Fruit fly (Drosophila melanogaster) whole organism, embryonic: ENCODE measurements around the gene CG4364.

ENCODE experiments used
- ATbp ChIP-seq: fragments of 200-800 bp; sonication (Bioruptor generic); optimal IDR thresholded peaks from 2 replicates; lab custom pipeline; 2017; ENCODE audit warnings: missing biosample characterization, mild to moderate bottlenecking, missing genetic modification characterization, missing genetic modification reagents
- Aef1 ChIP-seq: fragments of 200-800 bp; sonication (Bioruptor generic); IDR thresholded peaks from 3 replicates; pipeline ENCODE4 v1.3.6; 2022; ENCODE audit warnings: missing biosample characterization, missing genetic modification characterization
- Awh ChIP-seq: fragments of 200-800 bp; sonication (Bioruptor generic); IDR thresholded peaks from 2 replicates; pipeline ENCODE4, ENCODE4 v1.3.6; 2022; ENCODE audit warnings: missing biosample characterization, missing genetic modification characterization
- CG11085 ChIP-seq: fragments of 200-800 bp; sonication (Bioruptor generic); IDR thresholded peaks from 2 replicates; pipeline ENCODE4 v1.3.6; 2022; ENCODE audit warnings: missing biosample characterization, missing genetic modification characterization
- CG12236 ChIP-seq: fragments of 200-800 bp; sonication (Bioruptor generic); optimal IDR thresholded peaks from 2 replicates; lab custom pipeline; 2016; ENCODE audit warnings: missing biosample characterization, missing genetic modification characterization
- CG13775 ChIP-seq: fragments of 200-800 bp; sonication (Bioruptor generic); optimal IDR thresholded peaks from 3 replicates; lab custom pipeline; 2017; ENCODE audit warnings: missing biosample characterization, mild to moderate bottlenecking, missing genetic modification characterization
- CG14965 ChIP-seq: fragments of 200-800 bp; sonication (Bioruptor generic); optimal IDR thresholded peaks from 2 replicates; lab custom pipeline; 2016; ENCODE audit warnings: missing biosample characterization, missing genetic modification characterization, borderline replicate concordance
- CG15011 ChIP-seq: fragments of 200-800 bp; sonication (Bioruptor generic); optimal IDR thresholded peaks from 3 replicates; lab custom pipeline; 2018; ENCODE audit warnings: missing biosample characterization, mild to moderate bottlenecking, missing genetic modification characterization
- CG15269 ChIP-seq: fragments of 200-800 bp; sonication (Bioruptor generic); optimal IDR thresholded peaks from 2 replicates; lab custom pipeline; 2018; ENCODE audit warnings: missing biosample characterization, mild to moderate bottlenecking, missing genetic modification characterization, moderate library complexity
- CG17568 ChIP-seq: fragments of 200-800 bp; sonication (Bioruptor generic); optimal IDR thresholded peaks from 2 replicates; lab custom pipeline; 2018; ENCODE audit warnings: missing biosample characterization, mild to moderate bottlenecking, missing genetic modification characterization, moderate library complexity
- CG18476 ChIP-seq: fragments of 200-800 bp; sonication (Bioruptor generic); optimal IDR thresholded peaks from 2 replicates; lab custom pipeline; 2016; ENCODE audit warnings: missing biosample characterization, mild to moderate bottlenecking, missing genetic modification characterization
- CG32532 ChIP-seq: fragments of 200-800 bp; sonication (Bioruptor generic); IDR thresholded peaks from 2 replicates; pipeline ENCODE4 v1.3.6; 2022; ENCODE audit warnings: missing biosample characterization, missing genetic modification characterization
- CG34422 ChIP-seq: fragments of 200-800 bp; sonication (Bioruptor generic); IDR thresholded peaks from 3 replicates; pipeline ENCODE4 v1.3.6; 2022; ENCODE audit warnings: missing biosample characterization, missing genetic modification characterization
- CG4820 ChIP-seq: fragments of 200-800 bp; sonication (Bioruptor generic); optimal IDR thresholded peaks from 3 replicates; lab custom pipeline; 2016; ENCODE audit warnings: missing biosample characterization, missing genetic modification characterization
- CG7556 ChIP-seq: fragments of 200-800 bp; sonication (Bioruptor generic); optimal IDR thresholded peaks from 2 replicates; lab custom pipeline; 2017; ENCODE audit warnings: missing biosample characterization, mild to moderate bottlenecking, missing genetic modification characterization
- CG7786 ChIP-seq: fragments of 200-800 bp; sonication (Bioruptor generic); optimal IDR thresholded peaks from 2 replicates; lab custom pipeline; 2016; ENCODE audit warnings: missing biosample characterization, missing genetic modification characterization
- CG8359 ChIP-seq: fragments of 200-800 bp; sonication (Bioruptor generic); optimal IDR thresholded peaks from 2 replicates; lab custom pipeline; 2017; ENCODE audit warnings: missing biosample characterization, mild to moderate bottlenecking, missing genetic modification characterization, borderline replicate concordance
- CG9215 ChIP-seq: fragments of 200-800 bp; sonication (Bioruptor generic); IDR thresholded peaks from 2 replicates; pipeline ENCODE4 v1.3.6; 2022; ENCODE audit warnings: missing biosample characterization, missing genetic modification characterization
- CG9817 ChIP-seq: fragments of 200-800 bp; sonication (Bioruptor generic); optimal IDR thresholded peaks from 2 replicates; lab custom pipeline; 2018; ENCODE audit warnings: missing biosample characterization, mild to moderate bottlenecking, missing genetic modification characterization, moderate library complexity
- CG9876 ChIP-seq: fragments of 200-800 bp; sonication (Bioruptor generic); optimal IDR thresholded peaks from 2 replicates; lab custom pipeline; 2016; ENCODE audit warnings: missing biosample characterization, missing genetic modification characterization
- Dbx ChIP-seq: fragments of 200-800 bp; sonication (Bioruptor generic); IDR thresholded peaks from 3 replicates; pipeline ENCODE4 v1.3.6; 2022; ENCODE audit warnings: missing biosample characterization, missing genetic modification characterization
- HLH54F ChIP-seq: fragments of 200-800 bp; sonication (Bioruptor generic); optimal IDR thresholded peaks from 3 replicates; lab custom pipeline; 2016; ENCODE audit warnings: missing biosample characterization, missing genetic modification characterization
- Hand ChIP-seq: fragments of 200-800 bp; sonication (Bioruptor generic); optimal IDR thresholded peaks from 2 replicates; lab custom pipeline; 2017; ENCODE audit warnings: mild to moderate bottlenecking, missing biosample characterization, missing genetic modification reagents, missing genetic modification characterization
- NK7.1 ChIP-seq: fragments of 200-800 bp; sonication (Bioruptor generic); optimal IDR thresholded peaks from 3 replicates; lab custom pipeline; 2016; ENCODE audit warnings: missing biosample characterization, missing genetic modification characterization
- Neu2 ChIP-seq: fragments of 200-800 bp; sonication (Bioruptor generic); optimal IDR thresholded peaks from 3 replicates; lab custom pipeline; 2016; ENCODE audit warnings: missing biosample characterization, missing genetic modification characterization, borderline replicate concordance
- Nf-YC ChIP-seq: fragments of 200-800 bp; optimal IDR thresholded peaks from 3 replicates; lab custom pipeline; 2019; ENCODE audit warnings: missing biosample characterization, mild to moderate bottlenecking, missing genetic modification characterization, moderate library complexity
- Oaz ChIP-seq: fragments of 200-800 bp; sonication (Bioruptor generic); IDR thresholded peaks from 2 replicates; pipeline ENCODE4 v1.3.6; 2022; ENCODE audit warnings: missing biosample characterization, missing genetic modification characterization
- Rfx ChIP-seq: fragments of 200-800 bp; sonication (Bioruptor generic); IDR thresholded peaks from 2 replicates; pipeline ENCODE4 v1.3.6; 2022; ENCODE audit warnings: missing biosample characterization, missing genetic modification characterization
- Side ChIP-seq: fragments of 200-800 bp; sonication (Bioruptor generic); optimal IDR thresholded peaks from 2 replicates; lab custom pipeline; 2016; ENCODE audit warnings: missing biosample characterization, missing genetic modification characterization
- Sin3A ChIP-seq: fragments of >200 bp; optimal IDR thresholded peaks from 2 replicates; lab custom pipeline; 2018
- Xrp1 ChIP-seq: fragments of 200-800 bp; sonication (Bioruptor generic); IDR thresholded peaks from 2 replicates; pipeline ENCODE4 v1.3.6; 2022; ENCODE audit warnings: missing biosample characterization, missing genetic modification characterization
- al ChIP-seq: fragments of 200-800 bp; sonication (Bioruptor generic); IDR thresholded peaks from 2 replicates; pipeline ENCODE4 v1.3.6; 2022; ENCODE audit warnings: missing biosample characterization, missing genetic modification characterization
- bigmax ChIP-seq: fragments of 200-800 bp; sonication (Bioruptor generic); optimal IDR thresholded peaks from 2 replicates; lab custom pipeline; 2018; ENCODE audit warnings: missing biosample characterization, mild to moderate bottlenecking, missing genetic modification characterization
- cas ChIP-seq: fragments of 200-800 bp; sonication (Bioruptor generic); IDR thresholded peaks from 2 replicates; pipeline ENCODE4 v1.3.6; 2022; ENCODE audit warnings: missing biosample characterization, missing genetic modification characterization
- cato ChIP-seq: fragments of 200-800 bp; sonication (Bioruptor generic); optimal IDR thresholded peaks from 2 replicates; lab custom pipeline; 2016; ENCODE audit warnings: missing biosample characterization, missing genetic modification characterization, borderline replicate concordance
- en ChIP-seq: fragments of 200-800 bp; sonication (Bioruptor generic); optimal IDR thresholded peaks from 2 replicates; lab custom pipeline; 2016; ENCODE audit warnings: missing biosample characterization, missing genetic modification characterization
- gro ChIP-seq: fragments of 200-800 bp; sonication (Bioruptor generic); optimal IDR thresholded peaks from 2 replicates; lab custom pipeline; 2016; ENCODE audit warnings: missing biosample characterization, missing genetic modification characterization
- luna ChIP-seq: fragments of 200-800 bp; sonication (Bioruptor generic); optimal IDR thresholded peaks from 2 replicates; lab custom pipeline; 2016; ENCODE audit warnings: missing biosample characterization, missing genetic modification characterization
- nom ChIP-seq: fragments of 200-800 bp; sonication (Bioruptor generic); optimal IDR thresholded peaks from 2 replicates; lab custom pipeline; 2017; ENCODE audit warnings: missing biosample characterization, missing genetic modification characterization, mild to moderate bottlenecking, moderate library complexity, missing genetic modification reagents
- pho ChIP-seq: fragments of 200-800 bp; sonication (Bioruptor generic); optimal IDR thresholded peaks from 2 replicates; lab custom pipeline; 2016; ENCODE audit warnings: missing biosample characterization, missing genetic modification characterization
- psq ChIP-seq: fragments of 200-800 bp; sonication (Bioruptor generic); optimal IDR thresholded peaks from 2 replicates; lab custom pipeline; 2017; ENCODE audit warnings: missing biosample characterization, missing genetic modification characterization
- ranshi ChIP-seq: fragments of 200-800 bp; sonication (Bioruptor generic); IDR thresholded peaks from 2 replicates; pipeline ENCODE4 v1.3.6; 2022; ENCODE audit warnings: missing biosample characterization, missing genetic modification characterization
- stc ChIP-seq: fragments of 200-800 bp; sonication (Bioruptor generic); IDR thresholded peaks from 2 replicates; pipeline ENCODE4 v1.3.6; 2022; ENCODE audit warnings: missing biosample characterization, missing genetic modification characterization
- stwl ChIP-seq: fragments of 200-800 bp; sonication (Bioruptor generic); optimal IDR thresholded peaks from 3 replicates; lab custom pipeline; 2018; ENCODE audit warnings: missing biosample characterization, mild to moderate bottlenecking, missing genetic modification characterization, moderate library complexity
- tio ChIP-seq: fragments of 200-800 bp; sonication (Bioruptor generic); optimal IDR thresholded peaks from 2 replicates; lab custom pipeline; 2017; ENCODE audit warnings: missing biosample characterization, missing genetic modification characterization, inconsistent platforms
- tll ChIP-seq, 2 experiments: fragments of 200-800 bp in 1 of 2; fragments of >200 bp in 1 of 2; sonication (Bioruptor generic) in 1 of 2; optimal IDR thresholded peaks; 2 replicates each; lab custom pipeline; 2017 to 2019; ENCODE audit warnings: missing biosample characterization in 2 of 2, missing genetic modification characterization in 2 of 2, mild to moderate bottlenecking in 1 of 2, moderate library complexity in 1 of 2
- trh ChIP-seq: fragments of 200-800 bp; sonication (Bioruptor generic); optimal IDR thresholded peaks from 2 replicates; lab custom pipeline; 2016; ENCODE audit warnings: missing biosample characterization, missing genetic modification characterization
- unc-4 ChIP-seq: fragments of 200-800 bp; sonication (Bioruptor generic); IDR thresholded peaks from 2 replicates; pipeline ENCODE4 v1.3.6; 2022; ENCODE audit warnings: missing biosample characterization, missing genetic modification characterization; ENCODE audit not compliant: partially characterized antibody
- unpg ChIP-seq: fragments of 200-800 bp; sonication (Bioruptor generic); optimal IDR thresholded peaks from 3 replicates; lab custom pipeline; 2018; ENCODE audit warnings: missing biosample characterization, mild to moderate bottlenecking, missing genetic modification characterization, moderate library complexity

Gene CG4364

DNA sequence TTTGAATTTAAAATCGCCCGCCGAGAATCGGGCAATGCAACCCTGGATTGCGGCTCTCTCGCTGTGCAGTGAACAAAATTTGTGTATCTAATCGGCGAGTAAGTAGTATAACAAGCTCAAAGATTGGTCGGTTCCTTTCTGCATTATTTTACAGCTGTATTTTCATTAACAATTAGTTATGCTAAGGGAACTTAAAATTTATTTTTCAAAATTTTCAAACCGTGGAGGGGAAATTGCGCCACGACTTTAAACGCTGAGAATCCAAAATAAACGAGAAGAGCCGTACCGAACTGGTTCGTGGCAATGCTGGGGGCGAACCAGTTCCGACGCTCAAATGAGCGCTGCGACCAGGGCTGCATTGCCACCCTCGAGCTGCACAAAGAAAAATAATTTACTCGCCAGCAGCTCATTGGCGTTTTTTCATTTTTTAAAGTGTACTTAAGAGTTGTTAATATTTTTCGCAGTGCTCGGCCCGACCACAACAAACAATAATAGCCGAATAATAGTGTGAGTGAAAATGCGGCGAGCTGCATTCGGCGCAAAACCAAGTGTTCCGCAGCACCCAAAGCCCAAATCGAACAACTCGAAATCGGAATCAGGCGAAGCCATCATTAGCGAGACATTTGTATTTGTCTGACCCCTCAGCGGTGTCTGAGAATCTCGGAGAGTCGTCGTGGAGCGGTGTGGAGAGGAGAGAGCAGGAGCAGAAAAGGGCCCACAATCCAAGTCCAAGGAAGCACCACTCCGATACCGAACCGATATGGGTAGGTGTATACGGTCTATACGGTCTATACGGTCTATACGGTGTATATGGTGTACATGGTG is 47.1 kb upstream of the CG4364 start, which contains the start of gene zf30C (continued):
- TF ChIP-seq CG13775, result peak; percentile 89
- TF ChIP-seq Hand (GFP tag; lab: Kevin White, UChicago), result peak; percentile 32
- peak; percentile 82 for TF ChIP-seq al (GFP tag; lab: Robert Waterston, UW)
- no peak for TF ChIP-seq tll (GFP tag; optimal IDR thresholded peaks at IDR 0.05; lab: Kevin White, UChicago)
- peak; percentile 85 for TF ChIP-seq CG9876 (GFP tag; lab: Kevin White, UChicago)
- peak; percentile 69 for TF ChIP-seq Nf-YC (tag; lab: Kevin White, UChicago)
- TF ChIP-seq CG32532, result peak; percentile 91
- peak; percentile 78 for TF ChIP-seq Sin3A (lab: Kevin White, UChicago)
- TF ChIP-seq CG11085 (GFP tag; lab: Robert Waterston, UW), result peak; percentile 81
- peak; percentile 38 for TF ChIP-seq CG8359
- TF ChIP-seq ranshi (GFP tag; lab: Robert Waterston, UW), result peak; percentile 84
- TF ChIP-seq Dbx (GFP tag; lab: Robert Waterston, UW), result peak; percentile 89
- peak; percentile 58 for TF ChIP-seq stwl (tag; lab: Kevin White, UChicago)
- TF ChIP-seq trh, result peak; percentile 66
- TF ChIP-seq bigmax, result peak; percentile 30
- TF ChIP-seq unc-4, result peak; percentile 41
- TF ChIP-seq gro (GFP tag; lab: Kevin White, UChicago), result peak; percentile 75
- TF ChIP-seq CG12236, result peak; percentile 60
- TF ChIP-seq CG14965 (GFP tag; lab: Kevin White, UChicago), result peak; percentile 31
- no peak; the same call in 1 of the 2 replicates for TF ChIP-seq Awh
- TF ChIP-seq psq (GFP tag; lab: Kevin White, UChicago), result peak; percentile 43
- TF ChIP-seq Aef1 (GFP tag; lab: Robert Waterston, UW), result peak; percentile 87
- TF ChIP-seq NK7.1 (GFP tag; lab: Kevin White, UChicago), result peak; percentile 85
- TF ChIP-seq Side (GFP tag; lab: Kevin White, UChicago), result peak; percentile 91
- TF ChIP-seq Xrp1, result peak; percentile 76
- peak; percentile 74 for TF ChIP-seq en
- peak; percentile 77 for TF ChIP-seq CG15269
- peak; percentile 71 for TF ChIP-seq CG7556 (GFP tag; lab: Kevin White, UChicago)
- peak; percentile 74 for TF ChIP-seq Neu2 (GFP tag; lab: Kevin White, UChicago)
- TF ChIP-seq luna (GFP tag; lab: Kevin White, UChicago), result peak; percentile 87
- peak; percentile 93 for TF ChIP-seq HLH54F (GFP tag; lab: Kevin White, UChicago)
- peak; percentile 26 for TF ChIP-seq CG15011 (GFP tag; lab: Kevin White, UChicago)
- TF ChIP-seq cas (GFP tag; lab: Robert Waterston, UW), result peak; percentile 89
- peak; percentile 47 for TF ChIP-seq CG18476 (GFP tag; lab: Kevin White, UChicago)
- TF ChIP-seq Oaz (GFP tag; lab: Robert Waterston, UW), result peak; percentile 63
- peak; percentile 93 for TF ChIP-seq Rfx
- TF ChIP-seq CG9817 (tag; lab: Kevin White, UChicago), result peak; percentile 85
- peak; percentile 8 for TF ChIP-seq nom (GFP tag; lab: Kevin White, UChicago)
- no peak for TF ChIP-seq tio
- peak; percentile 87 for TF ChIP-seq CG4820 (GFP tag; lab: Kevin White, UChicago)
- TF ChIP-seq unpg, result peak; percentile 81
- no peak for TF ChIP-seq CG17568
- peak; percentile 95 for TF ChIP-seq CG7786 (GFP tag; lab: Kevin White, UChicago)
- peak; percentile 61 for TF ChIP-seq cato (GFP tag; lab: Kevin White, UChicago)
- TF ChIP-seq stc (GFP tag; lab: Robert Waterston, UW), result peak; percentile 76
- peak; percentile 84 for TF ChIP-seq CG9215 (GFP tag; lab: Robert Waterston, UW)
- TF ChIP-seq CG34422 (GFP tag; lab: Robert Waterston, UW), result peak; percentile 87
- peak; percentile 88 for TF ChIP-seq pho (GFP tag; lab: Kevin White, UChicago)
- peak; percentile 80 for TF ChIP-seq ATbp
